Fruit fly (Drosophila melanogaster): ENCODE data around the gene rdgC.

The rdgC gene

DNA sequence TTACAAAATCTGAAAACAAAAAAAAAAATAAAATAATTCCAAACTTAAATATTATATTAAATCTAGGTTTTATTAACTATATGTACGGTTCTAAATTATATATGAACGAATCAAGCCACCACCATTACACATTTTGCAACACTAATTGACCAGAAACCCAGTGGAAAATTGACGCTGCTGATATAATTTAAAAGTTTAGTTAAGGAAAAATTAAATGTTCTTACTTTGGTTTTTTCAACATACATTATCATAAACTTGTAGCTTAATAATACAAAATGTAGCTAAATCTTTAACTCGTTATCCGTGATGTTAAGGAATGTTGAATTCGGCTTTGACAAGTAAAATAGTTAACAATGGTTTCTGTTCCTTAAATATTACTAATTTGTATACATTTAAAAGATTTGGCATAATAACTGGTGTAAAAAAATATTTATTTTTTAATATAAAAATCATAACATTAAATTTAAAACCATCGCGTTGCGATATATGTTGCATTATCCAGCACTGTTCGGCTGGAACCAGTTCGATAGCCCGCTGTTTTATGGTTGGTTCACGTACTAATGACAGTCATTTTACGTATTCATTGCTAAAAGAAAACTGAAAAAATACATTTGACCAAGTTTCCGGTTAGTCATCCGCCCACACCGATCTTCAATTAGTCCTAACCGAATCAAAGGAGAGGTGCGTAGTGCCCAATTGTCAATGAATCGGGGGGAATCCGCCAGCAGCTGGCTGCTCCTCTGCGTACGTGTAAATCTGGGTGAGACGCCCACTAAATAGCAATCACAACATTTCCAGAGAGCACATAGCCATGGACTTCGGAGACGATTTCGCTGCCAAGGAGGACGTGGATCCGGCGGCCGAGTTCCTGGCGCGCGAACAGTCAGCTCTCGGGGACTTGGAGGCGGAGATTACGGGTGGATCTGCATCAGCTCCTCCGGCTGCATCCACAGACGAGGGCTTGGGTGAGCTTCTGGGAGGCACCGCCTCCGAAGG lies 5.6 kb upstream of the rdgC start (continued):
- peak; percentile 64 for TF ChIP-seq CG2120 (GFP tag; optimal IDR thresholded peaks at IDR 0.05)
- peak; percentile 43 for TF ChIP-seq CG4404 (GFP tag; IDR thresholded peaks at IDR 0.05)
- TF ChIP-seq CG11456 (GFP tag; IDR thresholded peaks at IDR 0.05), result peak; percentile 74
- TF ChIP-seq CG17361 (GFP tag; IDR thresholded peaks at IDR 0.05), result peak; percentile 80
- TF ChIP-seq Neu2 (GFP tag; optimal IDR thresholded peaks at IDR 0.05; ENCODE audit: borderline replicate concordance), result peak; percentile 55
- no peak for TF ChIP-seq C15 (GFP tag; IDR thresholded peaks at IDR 0.05)
- TF ChIP-seq Lpt (GFP tag; optimal IDR thresholded peaks at IDR 0.05), result no peak
- peak; percentile 29; the same call in 1 of the 2 replicates for TF ChIP-seq CG17612 (GFP tag; IDR thresholded peaks at IDR 0.05)
- TF ChIP-seq CG11398 (GFP tag; optimal IDR thresholded peaks at IDR 0.05), result no peak
- peak; percentile 10 for TF ChIP-seq trem (tag; optimal IDR thresholded peaks at IDR 0.05)
- TF ChIP-seq CG31224 (GFP tag; IDR thresholded peaks at IDR 0.05), result peak; percentile 34
- peak; percentile 66 for TF ChIP-seq CG7839 (tag; optimal IDR thresholded peaks at IDR 0.05)
- peak; percentile 70 for TF ChIP-seq Sox102F (GFP tag; optimal IDR thresholded peaks at IDR 0.05)
- TF ChIP-seq ci (GFP tag; IDR thresholded peaks at IDR 0.05), result peak; percentile 52
- TF ChIP-seq ind (GFP tag; optimal IDR thresholded peaks at IDR 0.05), result peak; percentile 56
- TF ChIP-seq Myb (GFP tag; optimal IDR thresholded peaks at IDR 0.05), result no peak
- TF ChIP-seq zen2 (GFP tag; IDR thresholded peaks at IDR 0.05; ENCODE audit: partially characterized antibody), result peak; percentile 45; the same call in 1 of the 3 replicates
- TF ChIP-seq CG6689 (GFP tag; IDR thresholded peaks at IDR 0.05), result peak; percentile 63; the same call in 1 of the 2 replicates
- TF ChIP-seq kay (GFP tag; optimal IDR thresholded peaks at IDR 0.05), result no peak
- peak; percentile 42 for TF ChIP-seq CG6272 (GFP tag; IDR thresholded peaks at IDR 0.05)
- peak; percentile 43; the same call in 1 of the 2 replicates for TF ChIP-seq ara (GFP tag; IDR thresholded peaks at IDR 0.05)
- 0 out of 2 replicates have a peak, but pooled peaks have one; percentile 10 for TF ChIP-seq onecut (GFP tag; IDR thresholded peaks at IDR 0.05)
- no peak for TF ChIP-seq Doc2 (GFP tag; IDR thresholded peaks at IDR 0.05)
- TF ChIP-seq Hey (tag; optimal IDR thresholded peaks at IDR 0.05), result no peak
- peak; percentile 59 for TF ChIP-seq stc (GFP tag; IDR thresholded peaks at IDR 0.05)
- TF ChIP-seq B-H1 (GFP tag; IDR thresholded peaks at IDR 0.05), result no peak; the same call in 1 of the 3 replicates
- TF ChIP-seq Oaz (GFP tag; IDR thresholded peaks at IDR 0.05), result peak; percentile 30; the same call in 1 of the 2 replicates
- no peak for TF ChIP-seq Gsc (GFP tag; IDR thresholded peaks at IDR 0.05)
- TF ChIP-seq Lhr (GFP tag; optimal IDR thresholded peaks at IDR 0.05), result no peak
- no peak; the same call in 1 of the 3 replicates for TF ChIP-seq tgo (GFP tag; IDR thresholded peaks at IDR 0.05)
- peak; percentile 57 for TF ChIP-seq sug (tag; optimal IDR thresholded peaks at IDR 0.05)
- TF ChIP-seq Rfx (GFP tag; IDR thresholded peaks at IDR 0.05), result peak; percentile 63
- TF ChIP-seq bcd (GFP tag; optimal IDR thresholded peaks at IDR 0.05), result peak; percentile 65
- peak; percentile 75 for TF ChIP-seq Scr (GFP tag; IDR thresholded peaks at IDR 0.05; ENCODE audit: partially characterized antibody)
- TF ChIP-seq MBD-R2 (GFP tag; IDR thresholded peaks at IDR 0.05), result peak; percentile 44; the same call in 1 of the 2 replicates
- 0 out of 2 replicates have a peak, but pooled peaks have one; percentile 23 for TF ChIP-seq Rx (GFP tag; IDR thresholded peaks at IDR 0.05)
- peak; percentile 74 for TF ChIP-seq Med (GFP tag)
- no peak for TF ChIP-seq CG8290 (GFP tag; optimal IDR thresholded peaks at IDR 0.05)
- peak in 1 of 2 experiments; percentile 48 for TF ChIP-seq CG8290 (tag; optimal IDR thresholded peaks at IDR 0.05)

DNA sequence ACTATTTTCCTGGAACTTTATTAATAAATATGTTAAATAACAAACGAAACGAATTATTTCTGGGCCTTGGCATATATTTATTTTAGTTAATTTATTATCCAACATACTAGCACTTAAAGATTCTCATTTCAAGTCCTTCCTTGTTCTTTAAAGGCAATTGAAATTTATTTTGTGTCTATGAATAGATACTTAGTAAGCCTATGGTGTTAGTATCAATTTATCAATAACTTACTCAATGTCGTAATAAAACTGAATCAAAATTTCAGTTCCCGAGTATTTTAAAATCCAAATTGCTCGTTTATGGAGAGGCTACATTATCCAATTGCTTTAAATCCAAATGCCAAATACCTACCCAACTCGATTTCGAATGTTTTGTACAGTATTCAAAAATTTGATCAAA lies 17.6 kb downstream of the rdgC start, which contains the start of gene CG32228:
Gene CG32228 (plus strand): TSS at position 301 of the 400 bp plus-strand sequence.
- TF ChIP-seq pros (GFP tag; optimal IDR thresholded peaks at IDR 0.05) (no peak), CG4617 (GFP tag; optimal IDR thresholded peaks at IDR 0.05; ENCODE audit: borderline replicate concordance) (no peak), ab (GFP tag; optimal IDR thresholded peaks at IDR 0.05) (no peak), CG12659 (GFP tag; optimal IDR thresholded peaks at IDR 0.05) (no peak), CG7839 (tag; optimal IDR thresholded peaks at IDR 0.05) (no peak), CG10565 (GFP tag; optimal IDR thresholded peaks at IDR 0.05) (no peak), CG8924 (tag; optimal IDR thresholded peaks at IDR 0.05) (no peak), Ets97D (GFP tag; optimal IDR thresholded peaks at IDR 0.05) (no peak), CrebB (tag; optimal IDR thresholded peaks at IDR 0.05) (no peak)

Measured in whole organism, embryonic.